Fruit fly (Drosophila melanogaster) S2 (cell line): ENCODE data around the gene Nse1.

Experiments used
- CG8478 ChIP-seq: fragments of >200 bp; optimal IDR thresholded peaks from 2 replicates; lab custom pipeline; 2018
- CTCF ChIP-seq, 2 experiments: fragments of >200 bp; optimal IDR thresholded peaks; 2 replicates each; lab custom pipeline; 2018

DNA sequence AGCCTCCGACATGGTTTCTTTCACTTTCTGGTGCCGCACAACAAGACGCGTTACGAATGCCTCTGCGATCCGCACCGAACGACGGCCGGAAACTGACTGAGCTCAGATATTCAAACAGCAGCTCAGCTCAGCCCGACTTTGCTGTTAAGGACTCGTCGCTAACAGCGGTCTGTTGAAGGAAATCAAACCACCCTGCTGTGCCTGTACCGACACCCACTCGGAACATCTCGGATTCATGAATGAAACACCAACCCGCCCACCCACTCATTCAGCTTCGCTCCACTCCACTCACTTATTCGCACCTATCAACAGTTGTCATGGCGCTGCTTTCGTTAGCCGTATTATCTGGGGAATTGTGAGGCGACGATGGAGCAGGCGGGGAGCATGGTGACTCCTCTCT is 45.1 kb downstream of the Nse1 start, which contains the start of gene Oatp26F:
- no peak for TF ChIP-seq CG8478
- TF ChIP-seq CTCF (optimal IDR thresholded peaks at IDR 0.05; lab: Kevin White, UChicago): no peak
